Fruit fly (Drosophila melanogaster) whole organism, pupa: Measurements from ENCODE around the gene E2f1.

Experiments
- CG14655 ChIP-seq: fragments of 200-800 bp; sonication (Bioruptor generic); optimal IDR thresholded peaks from 3 replicates; lab custom pipeline; 2017; ENCODE audit warnings: mild to moderate bottlenecking, missing biosample characterization, missing genetic modification reagents, missing genetic modification characterization
- CG15710 ChIP-seq: fragments of 200-800 bp; sonication (Bioruptor generic); optimal IDR thresholded peaks from 2 replicates; lab custom pipeline; 2018; ENCODE audit warnings: missing biosample characterization, mild to moderate bottlenecking, missing genetic modification characterization, moderate library complexity
- CG4496 ChIP-seq: fragments of 200-800 bp; sonication (Bioruptor generic); IDR thresholded peaks from 3 replicates; pipeline ENCODE4 v1.3.6; 2022; ENCODE audit warnings: missing biosample characterization, missing genetic modification characterization
- CG8159 ChIP-seq: fragments of 200-800 bp; sonication (Bioruptor generic); optimal IDR thresholded peaks from 3 replicates; lab custom pipeline; 2018; ENCODE audit warnings: missing biosample characterization, mild to moderate bottlenecking, missing genetic modification characterization, moderate library complexity
- CG9948 ChIP-seq: fragments of 200-800 bp; sonication (Bioruptor generic); optimal IDR thresholded peaks from 2 replicates; lab custom pipeline; 2018; ENCODE audit warnings: missing biosample characterization, mild to moderate bottlenecking, missing genetic modification characterization, moderate library complexity
- D1 ChIP-seq: fragments of 200-800 bp; sonication (Bioruptor generic); optimal IDR thresholded peaks from 2 replicates; lab custom pipeline; 2018; ENCODE audit warnings: missing biosample characterization, mild to moderate bottlenecking, missing genetic modification characterization, moderate library complexity
- EcR ChIP-seq: fragments of 200-800 bp; sonication (Bioruptor generic); optimal IDR thresholded peaks from 3 replicates; lab custom pipeline; 2019; ENCODE audit warnings: missing biosample characterization, missing genetic modification characterization, mild to moderate bottlenecking, moderate library complexity, missing genetic modification reagents
- Pif1A ChIP-seq: fragments of 200-800 bp; sonication (Bioruptor generic); optimal IDR thresholded peaks from 3 replicates; lab custom pipeline; 2016; ENCODE audit warnings: missing biosample characterization, missing genetic modification characterization
- Pif1B ChIP-seq: fragments of 200-800 bp; sonication (Bioruptor generic); optimal IDR thresholded peaks from 3 replicates; lab custom pipeline; 2016; ENCODE audit warnings: missing biosample characterization, missing genetic modification characterization
- Snoo ChIP-seq: fragments of 200-800 bp; sonication (Bioruptor generic); optimal IDR thresholded peaks from 3 replicates; lab custom pipeline; 2017; ENCODE audit warnings: missing biosample characterization, mild to moderate bottlenecking, missing genetic modification characterization, inconsistent platforms

DNA sequence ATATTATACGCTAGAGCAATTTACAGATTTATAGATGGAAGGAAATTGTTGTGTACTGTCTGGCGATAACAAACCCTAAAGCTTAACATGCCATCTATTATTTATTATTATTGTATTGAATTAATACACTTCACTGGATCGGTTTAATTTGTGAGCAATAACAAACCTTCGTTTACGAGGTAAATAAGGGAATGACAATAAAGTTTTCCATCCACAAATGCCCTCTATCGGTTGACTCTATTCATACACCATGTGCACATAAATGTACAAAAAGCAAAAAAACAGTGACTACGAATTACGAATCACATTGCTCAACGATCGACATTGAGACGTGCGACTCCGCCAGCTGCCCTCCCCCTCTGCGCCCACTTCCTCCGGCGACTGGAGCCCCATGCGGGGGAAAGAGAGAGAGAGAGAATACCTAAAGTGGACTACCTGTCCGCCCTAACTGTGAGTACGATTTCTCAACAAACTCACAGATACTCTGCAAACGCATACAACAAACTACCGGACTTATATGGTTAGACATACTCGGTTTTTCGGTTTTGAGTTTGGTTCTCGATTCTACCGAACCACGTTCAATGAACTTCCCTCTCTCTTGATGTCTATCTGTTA, 23.7 kb downstream of the E2f1 start:
- TF ChIP-seq Pif1A (GFP tag; lab: Kevin White, UChicago) = no peak
- TF ChIP-seq Snoo (tag; lab: Kevin White, UChicago) = no peak
- TF ChIP-seq EcR = peak; percentile 42
- TF ChIP-seq CG9948 (tag; lab: Kevin White, UChicago) = no peak
- TF ChIP-seq CG15710 (tag; lab: Kevin White, UChicago) = no peak
- TF ChIP-seq CG4496 = no peak
- TF ChIP-seq CG14655 (GFP tag; lab: Kevin White, UChicago) = no peak
- no peak for TF ChIP-seq D1 (tag; lab: Kevin White, UChicago)
- no peak for TF ChIP-seq Pif1B
- TF ChIP-seq CG8159 (tag; lab: Kevin White, UChicago) = no peak
